Fruit fly (Drosophila melanogaster): Measurements from ENCODE around the gene Rbsn-5.
A peak's percentile ranks its signal among the peaks of the same experiment; 100 is the strongest.

Rbsn-5 gene

DNA sequence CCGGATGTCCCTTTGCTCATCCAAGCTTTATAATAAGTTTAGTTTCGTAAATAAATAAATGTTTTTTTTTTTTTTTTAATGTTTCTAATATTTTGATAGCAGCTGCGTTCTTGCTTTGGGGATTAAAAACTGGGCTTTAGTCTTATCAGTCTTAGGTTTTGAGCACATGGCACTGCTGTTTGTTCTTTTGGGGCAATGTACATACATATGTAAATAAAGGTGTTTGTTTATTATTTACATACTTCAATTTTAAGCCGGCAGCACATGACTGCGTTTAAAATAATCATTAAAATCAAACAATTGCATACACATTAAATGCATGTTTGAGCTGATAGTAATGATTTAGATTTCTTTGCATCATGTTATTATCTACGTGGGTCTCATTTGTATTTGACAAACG, 4.6 kb downstream of the Rbsn-5 start (continued):
- TF ChIP-seq mam (GFP tag; optimal IDR thresholded peaks at IDR 0.05) (no peak), Jarid2 (GFP tag; optimal IDR thresholded peaks at IDR 0.05) (peak; percentile 57), CG6765 (GFP tag; optimal IDR thresholded peaks at IDR 0.05) (no peak), fd96Cb (tag; optimal IDR thresholded peaks at IDR 0.05) (peak; percentile 72), bigmax (GFP tag; optimal IDR thresholded peaks at IDR 0.05) (peak; percentile 39), CG13624 (GFP tag; optimal IDR thresholded peaks at IDR 0.05) (peak; percentile 1), danr (GFP tag; IDR thresholded peaks at IDR 0.05) (no peak; the same call in 1 of the 2 replicates), CG2712 (tag; optimal IDR thresholded peaks at IDR 0.05) (peak; percentile 84), Nf-YC (tag; optimal IDR thresholded peaks at IDR 0.05) (peak; percentile 23), Camta (GFP tag; optimal IDR thresholded peaks at IDR 0.05) (peak; percentile 78), Fer1 (GFP tag; optimal IDR thresholded peaks at IDR 0.05) (peak; percentile 55), CG7271 (tag; optimal IDR thresholded peaks at IDR 0.05) (peak; percentile 31), GATAe (GFP tag; conservative IDR thresholded peaks at IDR 0.05) (no peak), CG12391 (tag; optimal IDR thresholded peaks at IDR 0.05) (peak; percentile 54), unpg (GFP tag; optimal IDR thresholded peaks at IDR 0.05) (peak; percentile 81), pros (GFP tag; optimal IDR thresholded peaks at IDR 0.05) (no peak), CG7556 (GFP tag; optimal IDR thresholded peaks at IDR 0.05) (peak; percentile 82), crc (GFP tag; optimal IDR thresholded peaks at IDR 0.05) (peak; percentile 45), CG4360 (GFP tag; IDR thresholded peaks at IDR 0.05) (peak; percentile 69), Neu2 (GFP tag; optimal IDR thresholded peaks at IDR 0.05; ENCODE audit: borderline replicate concordance) (no peak), gfzf (GFP tag; optimal IDR thresholded peaks at IDR 0.05) (no peak), CG8290 (GFP tag; optimal IDR thresholded peaks at IDR 0.05) (peak; percentile 70), CG8290 (tag; optimal IDR thresholded peaks at IDR 0.05) (peak; percentile 76 to 87), stwl (tag; optimal IDR thresholded peaks at IDR 0.05) (peak; percentile 54), Lhr (GFP tag; optimal IDR thresholded peaks at IDR 0.05) (peak; percentile 84), ap (GFP tag; IDR thresholded peaks at IDR 0.05) (peak; percentile 56), gsb (GFP tag; IDR thresholded peaks at IDR 0.05) (0 out of 2 replicates have a peak, but pooled peaks have one; percentile 11), CG4328 (GFP tag; optimal IDR thresholded peaks at IDR 0.05) (peak; percentile 50), wdn (GFP tag; IDR thresholded peaks at IDR 0.05) (no peak), CG14441 (GFP tag; IDR thresholded peaks at IDR 0.05) (peak; percentile 20; the same call in 1 of the 2 replicates), Hand (GFP tag; optimal IDR thresholded peaks at IDR 0.05) (no peak), CG1792 (GFP tag; optimal IDR thresholded peaks at IDR 0.05) (peak; percentile 80), CG1603 (tag; optimal IDR thresholded peaks at IDR 0.05) (peak; percentile 87), Antp (GFP tag; optimal IDR thresholded peaks at IDR 0.05) (peak; percentile 15), zfh1 (GFP tag; IDR thresholded peaks at IDR 0.05) (peak; percentile 88), CTCF (GFP tag; optimal IDR thresholded peaks at IDR 0.05) (peak; percentile 40), Doc3 (GFP tag; IDR thresholded peaks at IDR 0.05; ENCODE audit: partially characterized antibody) (no peak), CG33213 (GFP tag; optimal IDR thresholded peaks at IDR 0.05) (peak; percentile 85), psq (GFP tag; optimal IDR thresholded peaks at IDR 0.05) (peak; percentile 70), HLH4C (GFP tag; IDR thresholded peaks at IDR 0.05; ENCODE audit: partially characterized antibody) (no peak), Med (GFP tag) (peak; percentile 90), Gsc (GFP tag; IDR thresholded peaks at IDR 0.05) (no peak), Xrp1 (GFP tag; IDR thresholded peaks at IDR 0.05) (peak; percentile 90), Mes4 (GFP tag; optimal IDR thresholded peaks at IDR 0.05) (peak; percentile 73), CG10366 (GFP tag; IDR thresholded peaks at IDR 0.05) (no peak; the same call in 1 of the 2 replicates), Doc2 (GFP tag; IDR thresholded peaks at IDR 0.05) (no peak), ssp (GFP tag; IDR thresholded peaks at IDR 0.05) (no peak), crp (GFP tag; optimal IDR thresholded peaks at IDR 0.05) (peak in 1 of 2 experiments; percentile 19), CG15514 (GFP tag; optimal IDR thresholded peaks at IDR 0.05) (peak; percentile 54), lola (GFP tag; optimal IDR thresholded peaks at IDR 0.05) (peak in 1 of 3 experiments; percentile 78), Mad (GFP tag; optimal IDR thresholded peaks at IDR 0.05) (peak; percentile 62)

Data from whole organism, embryonic.